Worm (Caenorhabditis elegans): ENCODE measurements around the gene rde-4.

ce11 chrIII:10261256-10261655 lies 42.8 kb upstream of the rde-4 start:
- no peak for TF ChIP-seq nhr-77 (tag; optimal IDR thresholded peaks at IDR 0.05)
- no peak for TF ChIP-seq nhr-11 (tag; optimal IDR thresholded peaks at IDR 0.05)

All from whole organism, L3 larva.